Fruit fly (Drosophila melanogaster) whole organism, embryonic: Measurements from ENCODE around the gene CG4456.

Experiments
- Ada2b ChIP-seq: fragments of 200-800 bp; sonication (Bioruptor generic); IDR thresholded peaks from 2 replicates; pipeline ENCODE4 v1.3.6; 2022; ENCODE audit warnings: missing biosample characterization, missing genetic modification characterization
- Bteb2 ChIP-seq: fragments of 200-800 bp; sonication (Bioruptor generic); optimal IDR thresholded peaks from 2 replicates; lab custom pipeline; 2016; ENCODE audit warnings: missing biosample characterization, missing genetic modification characterization
- CG10267 ChIP-seq: fragments of 200-800 bp; sonication (Bioruptor generic); optimal IDR thresholded peaks from 2 replicates; lab custom pipeline; 2018; ENCODE audit warnings: missing biosample characterization, mild to moderate bottlenecking, missing genetic modification characterization, moderate library complexity
- CG12104 ChIP-seq: fragments of 200-800 bp; sonication (Bioruptor generic); optimal IDR thresholded peaks from 3 replicates; lab custom pipeline; 2016; ENCODE audit warnings: missing biosample characterization, missing genetic modification characterization
- CG12391 ChIP-seq: fragments of 200-800 bp; sonication (Bioruptor generic); optimal IDR thresholded peaks from 3 replicates; lab custom pipeline; 2018; ENCODE audit warnings: missing biosample characterization, mild to moderate bottlenecking, missing genetic modification characterization, moderate library complexity
- CG12769 ChIP-seq: fragments of 200-800 bp; sonication (Bioruptor generic); optimal IDR thresholded peaks from 2 replicates; lab custom pipeline; 2019; ENCODE audit warnings: missing biosample characterization, mild to moderate bottlenecking, missing genetic modification characterization, moderate library complexity
- CG13287 ChIP-seq: fragments of 200-800 bp; sonication (Bioruptor generic); IDR thresholded peaks from 2 replicates; pipeline ENCODE4 v1.3.6; 2022; ENCODE audit warnings: missing biosample characterization, missing genetic modification characterization; ENCODE audit not compliant: partially characterized antibody
- CG13775 ChIP-seq: fragments of 200-800 bp; sonication (Bioruptor generic); optimal IDR thresholded peaks from 3 replicates; lab custom pipeline; 2017; ENCODE audit warnings: missing biosample characterization, mild to moderate bottlenecking, missing genetic modification characterization
- CG15601 ChIP-seq: fragments of 200-800 bp; sonication (Bioruptor generic); optimal IDR thresholded peaks from 3 replicates; lab custom pipeline; 2019; ENCODE audit warnings: missing biosample characterization, mild to moderate bottlenecking, missing genetic modification characterization, moderate library complexity
- CG17186 ChIP-seq: fragments of 200-800 bp; sonication (Bioruptor generic); optimal IDR thresholded peaks from 3 replicates; lab custom pipeline; 2017; ENCODE audit warnings: missing biosample characterization, missing genetic modification reagents, missing genetic modification characterization
- CG17385 ChIP-seq: fragments of 200-800 bp; sonication (Bioruptor generic); optimal IDR thresholded peaks from 3 replicates; lab custom pipeline; 2018; ENCODE audit warnings: missing biosample characterization, mild to moderate bottlenecking, missing genetic modification characterization
- CG2116 ChIP-seq: fragments of 200-800 bp; sonication (Bioruptor generic); optimal IDR thresholded peaks from 3 replicates; lab custom pipeline; 2018; ENCODE audit warnings: missing biosample characterization, mild to moderate bottlenecking, missing genetic modification characterization
- CG2678 ChIP-seq: fragments of 200-800 bp; sonication (Bioruptor generic); optimal IDR thresholded peaks from 3 replicates; lab custom pipeline; 2019; ENCODE audit warnings: missing biosample characterization, mild to moderate bottlenecking, missing genetic modification characterization, moderate library complexity
- CG3726 ChIP-seq: fragments of 200-800 bp; sonication (Bioruptor generic); IDR thresholded peaks from 3 replicates; pipeline ENCODE4, ENCODE4 v1.3.6; 2022; ENCODE audit warnings: missing biosample characterization, missing genetic modification characterization
- CG4360 ChIP-seq: fragments of 200-800 bp; sonication (Bioruptor generic); IDR thresholded peaks from 2 replicates; pipeline ENCODE4 v1.3.6; 2022; ENCODE audit warnings: missing biosample characterization, missing genetic modification characterization
- CG4707 ChIP-seq: fragments of 200-800 bp; sonication (Bioruptor generic); optimal IDR thresholded peaks from 2 replicates; lab custom pipeline; 2018; ENCODE audit warnings: missing biosample characterization, mild to moderate bottlenecking, missing genetic modification characterization, moderate library complexity
- CG7963 ChIP-seq: fragments of 200-800 bp; sonication (Bioruptor generic); IDR thresholded peaks from 3 replicates; pipeline ENCODE4 v1.3.6; 2022; ENCODE audit warnings: missing biosample characterization, missing genetic modification characterization; ENCODE audit not compliant: partially characterized antibody
- CG9876 ChIP-seq: fragments of 200-800 bp; sonication (Bioruptor generic); optimal IDR thresholded peaks from 2 replicates; lab custom pipeline; 2016; ENCODE audit warnings: missing biosample characterization, missing genetic modification characterization
- CoRest ChIP-seq: fragments of 200-800 bp; sonication (Bioruptor generic); optimal IDR thresholded peaks from 3 replicates; lab custom pipeline; 2018; ENCODE audit warnings: missing biosample characterization, mild to moderate bottlenecking, missing genetic modification characterization, moderate library complexity
- Drgx ChIP-seq: fragments of 200-800 bp; sonication (Bioruptor generic); IDR thresholded peaks from 2 replicates; pipeline ENCODE4 v1.3.6; 2022; ENCODE audit warnings: missing biosample characterization, missing genetic modification characterization
- E2f2 ChIP-seq: fragments of 200-800 bp; sonication (Bioruptor generic); IDR thresholded peaks from 2 replicates; pipeline ENCODE4 v1.3.6; 2022; ENCODE audit warnings: missing biosample characterization, missing genetic modification characterization
- Hr51 ChIP-seq, 2 experiments: fragments of 200-800 bp; sonication (Bioruptor generic); optimal IDR thresholded peaks; 2 replicates in 1 of 2; 3 replicates in 1 of 2; lab custom pipeline; 2016 to 2018; ENCODE audit warnings: missing biosample characterization in 2 of 2, missing genetic modification characterization in 2 of 2, mild to moderate bottlenecking in 1 of 2, moderate library complexity in 1 of 2
- MBD-R2 ChIP-seq: fragments of 200-800 bp; sonication (Bioruptor generic); IDR thresholded peaks from 2 replicates; pipeline ENCODE4 v1.3.6; 2022; ENCODE audit warnings: missing biosample characterization, missing genetic modification characterization
- Max ChIP-seq: fragments of 200-800 bp; sonication (Bioruptor generic); optimal IDR thresholded peaks from 2 replicates; lab custom pipeline; 2016; ENCODE audit warnings: missing biosample characterization, mild to moderate bottlenecking, missing genetic modification characterization
- NfI ChIP-seq: fragments of 200-800 bp; sonication (Bioruptor generic); optimal IDR thresholded peaks from 3 replicates; lab custom pipeline; 2018; ENCODE audit warnings: missing biosample characterization, mild to moderate bottlenecking, missing genetic modification characterization, moderate library complexity
- Stat92E ChIP-seq, 3 experiments: fragments of >200 bp in 2 of 3; fragments of 200-800 bp in 1 of 3; sonication (Bioruptor generic) in 1 of 3; optimal IDR thresholded peaks; 2 replicates each; lab custom pipeline; 2017 to 2019; ENCODE audit warnings: missing biosample characterization in 3 of 3, missing genetic modification characterization in 3 of 3, mild to moderate bottlenecking in 1 of 3, moderate library complexity in 1 of 3
- Trl ChIP-seq, 3 experiments: fragments of >200 bp in 2 of 3; fragments of 200-800 bp in 1 of 3; sonication (Bioruptor generic) in 1 of 3; optimal IDR thresholded peaks; 2 replicates in 1 of 3; 3 replicates in 2 of 3; lab custom pipeline; 2016 to 2017; ENCODE audit warnings: missing biosample characterization in 1 of 3, missing genetic modification characterization in 1 of 3
- ap ChIP-seq: fragments of 200-800 bp; sonication (Bioruptor generic); IDR thresholded peaks from 2 replicates; pipeline ENCODE4 v1.3.6; 2022; ENCODE audit warnings: missing biosample characterization, missing genetic modification characterization
- bigmax ChIP-seq: fragments of 200-800 bp; sonication (Bioruptor generic); optimal IDR thresholded peaks from 2 replicates; lab custom pipeline; 2018; ENCODE audit warnings: missing biosample characterization, mild to moderate bottlenecking, missing genetic modification characterization
- cg ChIP-seq: fragments of 200-800 bp; sonication (Bioruptor generic); optimal IDR thresholded peaks from 3 replicates; lab custom pipeline; 2019; ENCODE audit warnings: missing biosample characterization, mild to moderate bottlenecking, missing genetic modification characterization, moderate library complexity
- dmrt99B ChIP-seq: fragments of 200-800 bp; sonication (Bioruptor generic); optimal IDR thresholded peaks from 2 replicates; lab custom pipeline; 2018; ENCODE audit warnings: missing biosample characterization, mild to moderate bottlenecking, missing genetic modification characterization, moderate library complexity
- exex ChIP-seq: fragments of 200-800 bp; sonication (Bioruptor generic); optimal IDR thresholded peaks from 4 replicates; lab custom pipeline; 2018; ENCODE audit warnings: missing biosample characterization, mild to moderate bottlenecking, missing genetic modification characterization, moderate library complexity
- fd96Cb ChIP-seq: fragments of 200-800 bp; sonication (Bioruptor generic); optimal IDR thresholded peaks from 2 replicates; lab custom pipeline; 2018; ENCODE audit warnings: missing biosample characterization, mild to moderate bottlenecking, missing genetic modification characterization, moderate library complexity
- gro ChIP-seq: fragments of 200-800 bp; sonication (Bioruptor generic); optimal IDR thresholded peaks from 2 replicates; lab custom pipeline; 2016; ENCODE audit warnings: missing biosample characterization, missing genetic modification characterization
- her ChIP-seq: fragments of 200-800 bp; sonication (Bioruptor generic); optimal IDR thresholded peaks from 2 replicates; lab custom pipeline; 2016; ENCODE audit warnings: missing biosample characterization, missing genetic modification characterization
- insv ChIP-seq, 2 experiments: fragments of 200-800 bp; sonication (Bioruptor generic); optimal IDR thresholded peaks; 3 replicates each; lab custom pipeline; 2016 to 2018; ENCODE audit warnings: missing biosample characterization in 2 of 2, missing genetic modification characterization in 2 of 2
- kah ChIP-seq: fragments of 200-800 bp; sonication (Bioruptor generic); optimal IDR thresholded peaks from 2 replicates; lab custom pipeline; 2018; ENCODE audit warnings: missing biosample characterization, mild to moderate bottlenecking, missing genetic modification characterization
- nau ChIP-seq: fragments of 200-800 bp; sonication (Bioruptor generic); optimal IDR thresholded peaks from 3 replicates; lab custom pipeline; 2017; ENCODE audit warnings: missing biosample characterization, mild to moderate bottlenecking, missing genetic modification characterization, missing genetic modification reagents
- pho ChIP-seq: fragments of 200-800 bp; sonication (Bioruptor generic); optimal IDR thresholded peaks from 2 replicates; lab custom pipeline; 2016; ENCODE audit warnings: missing biosample characterization, missing genetic modification characterization
- psq ChIP-seq: fragments of 200-800 bp; sonication (Bioruptor generic); optimal IDR thresholded peaks from 2 replicates; lab custom pipeline; 2017; ENCODE audit warnings: missing biosample characterization, missing genetic modification characterization
- pzg ChIP-seq: fragments of 200-800 bp; sonication (Bioruptor generic); optimal IDR thresholded peaks from 3 replicates; lab custom pipeline; 2018; ENCODE audit warnings: missing biosample characterization, mild to moderate bottlenecking, missing genetic modification characterization, moderate library complexity
- sisA ChIP-seq: fragments of 200-800 bp; sonication (Bioruptor generic); IDR thresholded peaks from 2 replicates; pipeline ENCODE4 v1.3.6; 2022; ENCODE audit warnings: missing biosample characterization, missing genetic modification characterization
- slbo ChIP-seq: fragments of 200-800 bp; sonication (Bioruptor generic); IDR thresholded peaks from 2 replicates; pipeline ENCODE4 v1.3.6; 2022; ENCODE audit warnings: missing biosample characterization, missing genetic modification characterization
- slou ChIP-seq: fragments of 200-800 bp; sonication (Bioruptor generic); optimal IDR thresholded peaks from 3 replicates; lab custom pipeline; 2016; ENCODE audit warnings: missing biosample characterization, missing genetic modification characterization
- sna ChIP-seq: fragments of 200-800 bp; sonication (Bioruptor generic); IDR thresholded peaks from 2 replicates; pipeline ENCODE4 v1.3.6; 2022; ENCODE audit warnings: missing biosample characterization, missing genetic modification characterization; ENCODE audit not compliant: partially characterized antibody
- stc ChIP-seq: fragments of 200-800 bp; sonication (Bioruptor generic); IDR thresholded peaks from 2 replicates; pipeline ENCODE4 v1.3.6; 2022; ENCODE audit warnings: missing biosample characterization, missing genetic modification characterization
- unpg ChIP-seq: fragments of 200-800 bp; sonication (Bioruptor generic); optimal IDR thresholded peaks from 3 replicates; lab custom pipeline; 2018; ENCODE audit warnings: missing biosample characterization, mild to moderate bottlenecking, missing genetic modification characterization, moderate library complexity
- vfl ChIP-seq: fragments of 200-800 bp; sonication (Bioruptor generic); optimal IDR thresholded peaks from 2 replicates; lab custom pipeline; 2016; ENCODE audit warnings: missing biosample characterization, missing genetic modification characterization
- wor ChIP-seq: fragments of 200-800 bp; sonication (Bioruptor generic); IDR thresholded peaks from 2 replicates; pipeline ENCODE4 v1.3.6; 2022; ENCODE audit warnings: missing biosample characterization, missing genetic modification characterization

The CG4456 gene

DNA sequence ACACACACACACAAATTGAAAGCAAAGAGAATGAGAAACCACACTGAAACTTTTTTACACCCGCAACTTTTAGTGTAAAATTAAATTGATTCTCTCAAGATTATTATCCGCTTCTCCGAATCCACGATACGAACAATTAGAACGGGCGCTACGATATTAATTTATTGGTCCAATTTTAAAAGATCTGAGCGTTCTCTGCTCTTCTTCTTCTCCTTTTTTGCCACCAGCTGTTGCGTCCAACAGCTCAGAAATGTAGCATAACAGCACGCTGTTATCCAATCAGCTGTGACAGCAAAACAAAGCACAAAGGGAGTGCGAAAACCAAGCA lies 13.8 kb upstream of the CG4456 start, which contains the start of the genes UGP and Svip (continued):
- TF ChIP-seq CG17385 (GFP tag; lab: Kevin White, UChicago) (peak; percentile 97), CG7963 (GFP tag; lab: Robert Waterston, UW) (no peak), pzg (GFP tag; lab: Kevin White, UChicago) (peak; percentile 51), Stat92E (GFP tag; optimal IDR thresholded peaks at IDR 0.05; lab: Kevin White, UChicago) (no peak), her (GFP tag; lab: Kevin White, UChicago) (peak; percentile 1), fd96Cb (tag; lab: Kevin White, UChicago) (no peak), ap (no peak), bigmax (GFP tag; lab: Kevin White, UChicago) (no peak), CG17186 (GFP tag; lab: Kevin White, UChicago) (peak; percentile 99), unpg (GFP tag; lab: Kevin White, UChicago) (no peak), sisA (GFP tag; lab: Robert Waterston, UW) (no peak), CG3726 (GFP tag; lab: Robert Waterston, UW) (no peak), MBD-R2 (GFP tag; lab: Robert Waterston, UW) (peak; percentile 51; the same call in 1 of the 2 replicates), Ada2b (peak; percentile 30; the same call in 1 of the 2 replicates), NfI (GFP tag; lab: Kevin White, UChicago) (peak; percentile 11), CG10267 (tag; lab: Kevin White, UChicago) (peak; percentile 24), E2f2 (GFP tag; lab: Robert Waterston, UW) (peak; percentile 30; the same call in 1 of the 2 replicates), CG2116 (GFP tag; lab: Kevin White, UChicago) (peak; percentile 15), CG13775 (GFP tag; lab: Kevin White, UChicago) (no peak), pho (GFP tag; lab: Kevin White, UChicago) (no peak), exex (tag; lab: Kevin White, UChicago) (peak; percentile 13), insv (GFP tag; optimal IDR thresholded peaks at IDR 0.05; lab: Kevin White, UChicago) (peak in 1 of 2 experiments; percentile 85), Trl (optimal IDR thresholded peaks at IDR 0.05; lab: Kevin White, UChicago) (peak in 1 of 2 experiments; percentile 21), Trl (GFP tag; optimal IDR thresholded peaks at IDR 0.05; lab: Kevin White, UChicago) (no peak), Bteb2 (peak; percentile 10), stc (GFP tag; lab: Robert Waterston, UW) (peak; percentile 40; the same call in 1 of the 2 replicates), Hr51 (GFP tag; optimal IDR thresholded peaks at IDR 0.05; lab: Kevin White, UChicago) (peak in 1 of 2 experiments; percentile 9), slou (no peak), CoRest (tag; lab: Kevin White, UChicago) (peak; percentile 3), psq (GFP tag; lab: Kevin White, UChicago) (peak; percentile 25), CG9876 (GFP tag; lab: Kevin White, UChicago) (no peak), dmrt99B (tag; lab: Kevin White, UChicago) (no peak), CG4707 (no peak), kah (GFP tag; lab: Kevin White, UChicago) (no peak), cg (GFP tag; lab: Kevin White, UChicago) (peak; percentile 70), nau (no peak), sna (GFP tag; lab: Robert Waterston, UW) (0 out of 2 replicates have a peak, but pooled peaks have one; percentile 20), wor (no peak), Drgx (peak; percentile 65; the same call in 1 of the 2 replicates), Max (GFP tag; lab: Kevin White, UChicago) (no peak), vfl (no peak), gro (GFP tag; lab: Kevin White, UChicago) (no peak), CG12391 (tag; lab: Kevin White, UChicago) (peak; percentile 24), CG13287 (GFP tag; lab: Robert Waterston, UW) (peak; percentile 29), CG4360 (GFP tag; lab: Robert Waterston, UW) (0 out of 2 replicates have a peak, but pooled peaks have one; percentile 5), CG12104 (no peak), CG15601 (tag; lab: Kevin White, UChicago) (peak; percentile 29), slbo (peak; percentile 24; the same call in 1 of the 2 replicates), CG12769 (tag; lab: Kevin White, UChicago) (peak; percentile 27), CG2678 (tag; lab: Kevin White, UChicago) (peak; percentile 1)
